Worm (Caenorhabditis elegans): ENCODE measurements around the gene pcca-1.

Gene pcca-1

DNA sequence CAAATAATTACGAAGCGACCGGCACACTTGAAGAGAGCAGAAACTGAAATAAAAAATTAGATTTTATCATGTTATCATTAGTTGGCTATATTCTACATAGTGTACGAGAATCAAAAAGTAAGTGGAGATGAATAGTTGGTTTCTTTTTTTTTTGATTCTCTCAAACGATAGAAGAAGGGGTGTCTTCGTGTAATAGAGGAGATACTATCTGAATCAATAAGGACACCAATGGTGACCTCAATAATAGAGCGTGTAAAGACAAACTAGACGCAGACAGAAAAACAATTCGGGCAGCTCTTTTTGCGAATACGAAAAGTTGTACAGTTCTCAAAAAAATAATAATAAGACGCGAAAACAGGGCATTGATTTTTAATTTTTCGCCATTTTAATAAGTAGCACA, 1.7 kb upstream of the pcca-1 start:
- TF ChIP-seq mml-1 (tag; optimal IDR thresholded peaks at IDR 0.05) (no peak), unc-39 (tag; optimal IDR thresholded peaks at IDR 0.05) (no peak), elt-2 (tag; optimal IDR thresholded peaks at IDR 0.05) (no peak), eor-1 (tag; optimal IDR thresholded peaks at IDR 0.05) (no peak), elt-1 (tag; optimal IDR thresholded peaks at IDR 0.05) (peak; percentile 19), fkh-10 (GFP tag; optimal IDR thresholded peaks at IDR 0.05) (no peak), nhr-28 (tag; optimal IDR thresholded peaks at IDR 0.05) (no peak), ceh-28 (tag; optimal IDR thresholded peaks at IDR 0.05) (peak; percentile 56), nhr-23 (tag; optimal IDR thresholded peaks at IDR 0.05) (peak; percentile 54), ama-1 (optimal IDR thresholded peaks at IDR 0.05) (no peak), nhr-25 (tag; optimal IDR thresholded peaks at IDR 0.05) (peak; percentile 12), nhr-43 (tag; optimal IDR thresholded peaks at IDR 0.05; ENCODE audit: poor library complexity, severe bottlenecking) (no peak)

DNA sequence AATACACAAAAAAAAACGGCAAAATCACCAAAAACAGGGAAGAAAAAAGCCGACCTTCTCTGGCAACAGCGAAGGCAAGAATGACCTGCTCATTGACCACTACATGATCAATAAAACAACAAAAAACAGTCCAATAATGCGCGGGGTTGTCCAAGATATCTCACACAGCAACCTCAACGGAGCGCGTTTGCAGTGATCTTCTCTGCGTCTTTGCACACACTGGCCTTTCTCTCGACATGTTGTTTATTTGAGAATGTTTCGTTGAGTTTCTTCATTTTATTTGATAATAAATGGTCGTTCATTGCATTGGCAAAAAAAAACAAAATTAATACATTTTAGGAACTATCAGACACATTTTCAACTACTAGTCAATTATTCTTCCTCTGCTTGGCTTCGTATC, 842 bp upstream of the pcca-1 start:
- TF ChIP-seq ama-1 (optimal IDR thresholded peaks at IDR 0.05) = peak; percentile 87
- no peak for TF ChIP-seq elt-1 (tag; optimal IDR thresholded peaks at IDR 0.05)
- no peak for TF ChIP-seq fos-1 (tag; optimal IDR thresholded peaks at IDR 0.05)
- no peak for TF ChIP-seq unc-39 (tag; optimal IDR thresholded peaks at IDR 0.05)
- no peak for TF ChIP-seq nhr-76 (tag; optimal IDR thresholded peaks at IDR 0.05)
- TF ChIP-seq ztf-4 (tag; optimal IDR thresholded peaks at IDR 0.05) = no peak
- no peak for TF ChIP-seq aly-2 (tag; optimal IDR thresholded peaks at IDR 0.05)
- peak; percentile 38 for TF ChIP-seq nhr-25 (tag; optimal IDR thresholded peaks at IDR 0.05)
- no peak for TF ChIP-seq ztf-11 (tag; optimal IDR thresholded peaks at IDR 0.05)
- no peak for TF ChIP-seq ceh-16 (tag; optimal IDR thresholded peaks at IDR 0.05)
- no peak for TF ChIP-seq tbx-2 (tag; optimal IDR thresholded peaks at IDR 0.05)
- no peak for TF ChIP-seq R02D3.7 (tag; optimal IDR thresholded peaks at IDR 0.05)
- TF ChIP-seq sea-2 (GFP tag; optimal IDR thresholded peaks at IDR 0.05) = no peak
- TF ChIP-seq nhr-12 (tag; optimal IDR thresholded peaks at IDR 0.05) = no peak
- TF ChIP-seq ZK546.5 (tag; optimal IDR thresholded peaks at IDR 0.05) = no peak
- TF ChIP-seq fkh-10 (GFP tag; optimal IDR thresholded peaks at IDR 0.05) = no peak
- TF ChIP-seq nhr-237 (tag; optimal IDR thresholded peaks at IDR 0.05) = no peak
- TF ChIP-seq lin-39 (tag; optimal IDR thresholded peaks at IDR 0.05) = peak; percentile 32
- TF ChIP-seq ceh-82 (tag; optimal IDR thresholded peaks at IDR 0.05) = no peak
- TF ChIP-seq mml-1 (tag; optimal IDR thresholded peaks at IDR 0.05) = no peak
- no peak for TF ChIP-seq lsy-12 (tag; optimal IDR thresholded peaks at IDR 0.05)
- TF ChIP-seq hmg-11 (tag; optimal IDR thresholded peaks at IDR 0.05) = no peak
- TF ChIP-seq nhr-28 (tag; optimal IDR thresholded peaks at IDR 0.05) = no peak
- peak; percentile 36 for TF ChIP-seq pqm-1 (tag; optimal IDR thresholded peaks at IDR 0.05)
- no peak for TF ChIP-seq zag-1 (tag; optimal IDR thresholded peaks at IDR 0.05)
- TF ChIP-seq fkh-2 (tag; optimal IDR thresholded peaks at IDR 0.05) = no peak
- TF ChIP-seq eor-1 (tag; optimal IDR thresholded peaks at IDR 0.05) = no peak
- no peak for TF ChIP-seq skn-1 (tag; optimal IDR thresholded peaks at IDR 0.05)
- TF ChIP-seq lin-15B (tag; optimal IDR thresholded peaks at IDR 0.05) = peak; percentile 43
- TF ChIP-seq pha-4 (tag; optimal IDR thresholded peaks at IDR 0.05) = peak; percentile 79
- peak; percentile 44 for TF ChIP-seq elt-2 (tag; optimal IDR thresholded peaks at IDR 0.05)
- TF ChIP-seq ceh-28 (tag; optimal IDR thresholded peaks at IDR 0.05) = peak; percentile 36
- no peak for TF ChIP-seq nhr-67 (tag; optimal IDR thresholded peaks at IDR 0.05)
- TF ChIP-seq unc-62 (GFP tag; optimal IDR thresholded peaks at IDR 0.05) = no peak
- TF ChIP-seq daf-12 (tag; optimal IDR thresholded peaks at IDR 0.05) = no peak
- TF ChIP-seq egl-5 (tag; optimal IDR thresholded peaks at IDR 0.05) = peak; percentile 17
- TF ChIP-seq nhr-43 (tag; optimal IDR thresholded peaks at IDR 0.05; ENCODE audit: poor library complexity, severe bottlenecking) = no peak
- TF ChIP-seq nhr-23 (tag; optimal IDR thresholded peaks at IDR 0.05) = peak; percentile 80
- no peak for TF ChIP-seq egl-27 (tag; optimal IDR thresholded peaks at IDR 0.05)
- TF ChIP-seq snpc-4 (tag; optimal IDR thresholded peaks at IDR 0.05) = no peak
- no peak for TF ChIP-seq nhr-11 (tag; optimal IDR thresholded peaks at IDR 0.05)
- TF ChIP-seq ceh-9 (tag; optimal IDR thresholded peaks at IDR 0.05) = no peak
- TF ChIP-seq nhr-77 (tag; optimal IDR thresholded peaks at IDR 0.05) = no peak
- TF ChIP-seq nfya-1 (tag; optimal IDR thresholded peaks at IDR 0.05; ENCODE audit: insufficient read depth) = peak; percentile 48
- TF ChIP-seq elt-3 (tag; optimal IDR thresholded peaks at IDR 0.05) = no peak
- no peak for TF ChIP-seq jun-1 (tag; optimal IDR thresholded peaks at IDR 0.05)
- TF ChIP-seq mdl-1 (tag; optimal IDR thresholded peaks at IDR 0.05) = no peak

Data from whole organism, L3 larva.